Fruit fly (Drosophila melanogaster): ENCODE data around the gene CG32119.

Gene CG32119

DNA sequence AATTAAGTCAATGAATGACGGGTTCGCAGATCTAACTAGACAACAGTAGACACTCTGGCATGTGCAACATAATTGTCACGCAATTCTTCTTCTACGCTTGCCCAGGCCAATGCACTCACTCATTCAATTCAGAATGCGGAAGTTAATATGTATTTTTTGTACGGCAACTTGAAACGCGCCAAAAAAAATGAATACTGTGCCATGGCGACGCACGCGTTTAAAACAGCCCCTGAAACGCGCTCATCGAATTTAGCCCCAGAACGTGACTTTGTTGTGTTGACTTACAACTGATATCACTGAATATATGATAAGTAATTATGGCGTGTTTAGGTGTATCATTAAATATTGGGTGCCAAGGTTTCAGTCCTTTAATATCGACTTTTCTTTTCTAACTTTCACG, 17.6 kb upstream of the CG32119 start:
- TF ChIP-seq nerfin-1 (tag; optimal IDR thresholded peaks at IDR 0.05) (no peak), CG8359 (GFP tag; optimal IDR thresholded peaks at IDR 0.05; ENCODE audit: borderline replicate concordance) (peak; percentile 96)

dm6 chr3L:13263801-13264200, 15.3 kb upstream of the CG32119 start:
- TF ChIP-seq gem (tag; optimal IDR thresholded peaks at IDR 0.05), result peak; percentile 12
- peak; percentile 1 for TF ChIP-seq Oli (tag; optimal IDR thresholded peaks at IDR 0.05)
- TF ChIP-seq Lhr (GFP tag; optimal IDR thresholded peaks at IDR 0.05), result no peak
- TF ChIP-seq D19B (GFP tag; optimal IDR thresholded peaks at IDR 0.05), result peak; percentile 43
- 0 out of 3 replicates have a peak, but pooled peaks have one; percentile 22 for TF ChIP-seq ci (GFP tag; IDR thresholded peaks at IDR 0.05)
- TF ChIP-seq row (GFP tag; IDR thresholded peaks at IDR 0.05), result peak; percentile 50; the same call in 2 of the 3 replicates
- no peak for TF ChIP-seq grn (GFP tag; optimal IDR thresholded peaks at IDR 0.05)

DNA sequence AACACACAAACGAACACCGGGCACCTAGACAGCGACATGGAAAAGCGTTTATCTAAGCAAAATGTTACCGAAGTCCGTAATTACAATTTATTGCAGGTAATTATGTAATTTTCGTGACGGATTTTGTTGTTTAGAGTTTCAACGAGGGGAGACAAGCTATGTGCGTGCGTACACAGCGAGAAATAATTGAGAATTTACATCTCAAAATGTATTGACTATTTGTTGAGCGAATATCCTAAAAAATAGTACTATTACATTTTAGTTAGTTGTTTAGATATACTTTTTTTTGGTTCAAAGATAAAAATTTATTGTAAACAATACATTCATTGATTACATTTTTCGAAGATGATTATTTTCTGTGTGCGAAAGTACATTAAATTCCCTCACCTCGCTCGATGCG, 13.7 kb upstream of the CG32119 start:
- TF ChIP-seq CG15696 (tag; optimal IDR thresholded peaks at IDR 0.05), result peak; percentile 13
- no peak for TF ChIP-seq Nf-YB (GFP tag; optimal IDR thresholded peaks at IDR 0.05)
- TF ChIP-seq kah (GFP tag; optimal IDR thresholded peaks at IDR 0.05), result no peak
- no peak for TF ChIP-seq CG18764 (GFP tag; optimal IDR thresholded peaks at IDR 0.05)
- no peak for TF ChIP-seq CG34376 (GFP tag; optimal IDR thresholded peaks at IDR 0.05)
- TF ChIP-seq Awh (GFP tag; IDR thresholded peaks at IDR 0.05), result no peak
- peak; percentile 59 for TF ChIP-seq phol (tag; optimal IDR thresholded peaks at IDR 0.05)
- peak; percentile 11 for TF ChIP-seq ewg (GFP tag; optimal IDR thresholded peaks at IDR 0.05)
- TF ChIP-seq zf30C (GFP tag; optimal IDR thresholded peaks at IDR 0.05), result peak; percentile 2
- TF ChIP-seq danr (GFP tag; IDR thresholded peaks at IDR 0.05), result no peak
- TF ChIP-seq pan (optimal IDR thresholded peaks at IDR 0.05), result no peak
- peak in 1 of 2 experiments; percentile 41 for TF ChIP-seq pan (GFP tag; optimal IDR thresholded peaks at IDR 0.05 in 1 of 2, IDR thresholded peaks at IDR 0.05 in 1 of 2)
- no peak for TF ChIP-seq unc-4 (GFP tag; IDR thresholded peaks at IDR 0.05; ENCODE audit: partially characterized antibody)
- TF ChIP-seq CG1603 (tag; optimal IDR thresholded peaks at IDR 0.05), result peak; percentile 45
- TF ChIP-seq klu (GFP tag; IDR thresholded peaks at IDR 0.05), result no peak
- peak; percentile 30; the same call in 1 of the 2 replicates for TF ChIP-seq sisA (GFP tag; IDR thresholded peaks at IDR 0.05)
- no peak for TF ChIP-seq CG3281 (GFP tag; optimal IDR thresholded peaks at IDR 0.05)
- TF ChIP-seq CG10959 (GFP tag; IDR thresholded peaks at IDR 0.05), result 0 out of 2 replicates have a peak, but pooled peaks have one; percentile 24
- TF ChIP-seq CG4424 (GFP tag; optimal IDR thresholded peaks at IDR 0.05), result peak; percentile 40
- TF ChIP-seq CG9932 (GFP tag; IDR thresholded peaks at IDR 0.05), result no peak
- no peak for TF ChIP-seq CrebB (tag; optimal IDR thresholded peaks at IDR 0.05)
- TF ChIP-seq CG9817 (tag; optimal IDR thresholded peaks at IDR 0.05), result no peak
- TF ChIP-seq lmd (GFP tag; IDR thresholded peaks at IDR 0.05), result no peak
- no peak for TF ChIP-seq D19B (GFP tag; optimal IDR thresholded peaks at IDR 0.05)
- TF ChIP-seq Dll (GFP tag; IDR thresholded peaks at IDR 0.05; ENCODE audit: partially characterized antibody), result no peak
- no peak for TF ChIP-seq fd102C (GFP tag; optimal IDR thresholded peaks at IDR 0.05)
- no peak for TF ChIP-seq C15 (GFP tag; IDR thresholded peaks at IDR 0.05)
- no peak for TF ChIP-seq Kr (GFP tag; optimal IDR thresholded peaks at IDR 0.05)
- TF ChIP-seq mam (GFP tag; optimal IDR thresholded peaks at IDR 0.05), result peak; percentile 14
- no peak for TF ChIP-seq GATAe (GFP tag; conservative IDR thresholded peaks at IDR 0.05)
- TF ChIP-seq PHDP (tag; optimal IDR thresholded peaks at IDR 0.05), result peak; percentile 33
- TF ChIP-seq Oli (tag; optimal IDR thresholded peaks at IDR 0.05), result peak; percentile 43
- TF ChIP-seq Max (GFP tag; optimal IDR thresholded peaks at IDR 0.05), result no peak
- TF ChIP-seq gem (tag; optimal IDR thresholded peaks at IDR 0.05), result peak; percentile 63
- TF ChIP-seq kni (GFP tag; optimal IDR thresholded peaks at IDR 0.05), result no peak
- TF ChIP-seq grn (GFP tag; optimal IDR thresholded peaks at IDR 0.05), result no peak
- TF ChIP-seq sens (GFP tag), result peak; percentile 79
- peak; percentile 29 for TF ChIP-seq CoRest (tag; optimal IDR thresholded peaks at IDR 0.05)
- TF ChIP-seq Pdp1 (GFP tag; optimal IDR thresholded peaks at IDR 0.05), result peak in 1 of 2 experiments; percentile 53
- no peak for TF ChIP-seq prd (optimal IDR thresholded peaks at IDR 0.05)
- 0 out of 3 replicates have a peak, but pooled peaks have one; percentile 15 for TF ChIP-seq prd (GFP tag; IDR thresholded peaks at IDR 0.05)
- TF ChIP-seq CG3995 (GFP tag; optimal IDR thresholded peaks at IDR 0.05), result no peak

All from whole organism, embryonic.